Fruit fly (Drosophila melanogaster) whole organism, wandering third instar larva: ENCODE measurements around the gene Hem.

ENCODE experiments used
- Abd-B ChIP-seq: fragments of >200 bp; optimal IDR thresholded peaks from 2 replicates; lab custom pipeline; 2017; ENCODE audit warnings: missing biosample characterization, missing genetic modification characterization
- Hr78 ChIP-seq: fragments of >200 bp; optimal IDR thresholded peaks from 2 replicates; lab custom pipeline; 2017; ENCODE audit warnings: missing biosample characterization, missing genetic modification characterization
- Jra ChIP-seq: sonication (Bioruptor generic); optimal IDR thresholded peaks from 2 replicates; lab custom pipeline; 2016; ENCODE audit warnings: missing biosample characterization, missing genetic modification characterization
- Myc ChIP-seq: fragments of >200 bp; optimal IDR thresholded peaks from 2 replicates; lab custom pipeline; 2017
- dmrt93B ChIP-seq: fragments of 200-800 bp; sonication (Bioruptor generic); optimal IDR thresholded peaks from 2 replicates; lab custom pipeline; 2018; ENCODE audit warnings: missing biosample characterization, mild to moderate bottlenecking, missing genetic modification characterization

- TF ChIP-seq dmrt93B (GFP tag; lab: Kevin White, UChicago) = no peak
- no peak for TF ChIP-seq Abd-B (GFP tag; lab: Kevin White, UChicago)
- no peak for TF ChIP-seq Jra
- no peak for TF ChIP-seq Myc (lab: Kevin White, UChicago)
- TF ChIP-seq Hr78 (GFP tag; lab: Kevin White, UChicago) = no peak
These were observed 10.8 kb downstream of the Hem start for dm6 chr3L:22277186-22277585.
